Fruit fly (Drosophila melanogaster): ENCODE data around the gene CG5276.

Gene CG5276

DNA sequence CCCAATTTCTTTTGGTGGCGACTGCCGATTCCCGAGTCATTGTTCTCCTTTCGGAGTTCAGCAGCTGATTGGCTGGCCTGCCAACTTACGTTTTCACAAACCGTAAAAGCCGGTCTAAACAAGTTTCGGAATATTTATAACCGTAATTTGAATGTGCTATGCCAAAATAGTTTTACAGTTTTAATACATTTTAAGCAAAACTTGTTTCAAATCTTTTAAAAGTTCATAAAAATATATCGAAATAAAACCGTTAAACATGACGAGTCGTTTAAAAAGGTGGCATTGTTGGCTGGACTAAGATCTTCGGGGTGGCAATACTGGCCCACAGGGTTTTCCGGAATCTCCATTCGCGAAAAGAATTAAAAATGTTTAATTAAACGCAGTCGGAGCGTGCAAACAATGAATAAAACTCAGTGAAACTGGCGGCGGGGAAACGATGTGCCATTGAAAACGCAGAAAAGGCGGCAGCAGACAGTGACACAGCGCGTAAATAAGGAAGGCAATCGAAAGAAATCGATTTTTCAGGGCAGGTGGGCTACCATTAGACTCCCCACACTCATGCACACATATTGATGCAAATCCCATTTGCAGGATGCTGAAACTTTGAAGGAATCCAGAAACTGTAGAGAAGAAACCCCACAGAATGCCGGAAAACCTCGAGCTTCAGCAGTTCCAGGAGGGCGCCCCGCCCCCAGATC, 4.1 kb downstream of the CG5276 start, which contains the start of the genes Exd2 and CG5281 (continued):
- TF ChIP-seq CG4617 (GFP tag; optimal IDR thresholded peaks at IDR 0.05; ENCODE audit: borderline replicate concordance) (peak; percentile 74), CG18619 (GFP tag; optimal IDR thresholded peaks at IDR 0.05) (peak; percentile 30), CG3995 (GFP tag; optimal IDR thresholded peaks at IDR 0.05) (no peak), repo (GFP tag; optimal IDR thresholded peaks at IDR 0.05) (peak; percentile 35), CG8359 (GFP tag; optimal IDR thresholded peaks at IDR 0.05; ENCODE audit: borderline replicate concordance) (no peak), Drgx (GFP tag; IDR thresholded peaks at IDR 0.05) (no peak), CG14667 (GFP tag; IDR thresholded peaks at IDR 0.05) (no peak), CG8478 (optimal IDR thresholded peaks at IDR 0.05) (no peak), CG7786 (GFP tag; optimal IDR thresholded peaks at IDR 0.05) (peak; percentile 0), dmrt11E (tag; optimal IDR thresholded peaks at IDR 0.05) (peak; percentile 59), CG7987 (GFP tag; optimal IDR thresholded peaks at IDR 0.05) (peak; percentile 20), chinmo (GFP tag; IDR thresholded peaks at IDR 0.05; ENCODE audit: partially characterized antibody) (no peak), pum (GFP tag; optimal IDR thresholded peaks at IDR 0.05) (peak; percentile 49), CG17829 (tag; optimal IDR thresholded peaks at IDR 0.05) (peak; percentile 44), CG18599 (GFP tag; optimal IDR thresholded peaks at IDR 0.05) (no peak), az2 (GFP tag; optimal IDR thresholded peaks at IDR 0.05) (peak; percentile 26), CG34422 (GFP tag; IDR thresholded peaks at IDR 0.05) (peak; percentile 55; the same call in 1 of the 3 replicates), CG17186 (GFP tag; optimal IDR thresholded peaks at IDR 0.05) (no peak), bab2 (GFP tag; optimal IDR thresholded peaks at IDR 0.05) (peak; percentile 40), zen2 (GFP tag; IDR thresholded peaks at IDR 0.05; ENCODE audit: partially characterized antibody) (no peak), mirr (GFP tag; optimal IDR thresholded peaks at IDR 0.05) (peak; percentile 7), Jarid2 (GFP tag; optimal IDR thresholded peaks at IDR 0.05) (no peak), GATAe (GFP tag; conservative IDR thresholded peaks at IDR 0.05) (no peak), CG15601 (tag; optimal IDR thresholded peaks at IDR 0.05) (peak; percentile 52), Ets65A (GFP tag) (peak; percentile 96), cg (GFP tag; optimal IDR thresholded peaks at IDR 0.05) (no peak), CG1024 (GFP tag; IDR thresholded peaks at IDR 0.05) (no peak), CG11504 (tag; optimal IDR thresholded peaks at IDR 0.05) (no peak), tup (GFP tag; optimal IDR thresholded peaks at IDR 0.05) (no peak), CG42726 (GFP tag; IDR thresholded peaks at IDR 0.05; ENCODE audit: partially characterized antibody) (no peak), CG6813 (GFP tag; optimal IDR thresholded peaks at IDR 0.05) (no peak), scrt (GFP tag; optimal IDR thresholded peaks at IDR 0.05) (no peak), Hsf (GFP tag; optimal IDR thresholded peaks at IDR 0.05) (peak; percentile 67), CG18476 (GFP tag; optimal IDR thresholded peaks at IDR 0.05) (peak; percentile 41), crc (GFP tag; optimal IDR thresholded peaks at IDR 0.05) (no peak), CG11723 (GFP tag; optimal IDR thresholded peaks at IDR 0.05) (no peak), CG9876 (GFP tag; optimal IDR thresholded peaks at IDR 0.05) (peak; percentile 21), so (GFP tag; IDR thresholded peaks at IDR 0.05) (no peak; the same call in 2 of the 3 replicates), crol (GFP tag; IDR thresholded peaks at IDR 0.05) (no peak), cato (GFP tag; optimal IDR thresholded peaks at IDR 0.05; ENCODE audit: borderline replicate concordance) (peak; percentile 22), CG18262 (tag; optimal IDR thresholded peaks at IDR 0.05) (no peak), BEAF-32 (GFP tag; optimal IDR thresholded peaks at IDR 0.05) (peak; percentile 63), dati (GFP tag; IDR thresholded peaks at IDR 0.05) (no peak), ERR (GFP tag; optimal IDR thresholded peaks at IDR 0.05) (peak; percentile 37), CG1792 (GFP tag; optimal IDR thresholded peaks at IDR 0.05) (no peak), hbn (GFP tag; IDR thresholded peaks at IDR 0.05; ENCODE audit: partially characterized antibody) (no peak), ac (GFP tag; optimal IDR thresholded peaks at IDR 0.05) (no peak), vfl (GFP tag; optimal IDR thresholded peaks at IDR 0.05) (peak; percentile 41), bsh (GFP tag; optimal IDR thresholded peaks at IDR 0.05) (peak in 1 of 2 experiments; percentile 52), fru (optimal IDR thresholded peaks at IDR 0.05) (no peak)

Data from whole organism, embryonic.